Fruit fly (Drosophila melanogaster) whole organism, prepupa: ENCODE data around the gene CG42764.

Experiments used
- Blimp-1 ChIP-seq: fragments of 200-800 bp; sonication (Bioruptor generic); optimal IDR thresholded peaks from 3 replicates; lab custom pipeline; 2017; ENCODE audit warnings: missing biosample characterization, missing genetic modification characterization, mild to moderate bottlenecking, moderate library complexity, missing genetic modification reagents
- CG10631 ChIP-seq: fragments of 200-800 bp; sonication (Bioruptor generic); optimal IDR thresholded peaks from 2 replicates; lab custom pipeline; 2016; ENCODE audit warnings: missing biosample characterization, missing genetic modification characterization
- CG10669 ChIP-seq: fragments of 200-800 bp; sonication (Bioruptor generic); optimal IDR thresholded peaks from 3 replicates; lab custom pipeline; 2018; ENCODE audit warnings: missing biosample characterization, mild to moderate bottlenecking, missing genetic modification characterization, moderate library complexity
- CG11294 ChIP-seq: fragments of 200-800 bp; sonication (Bioruptor generic); IDR thresholded peaks from 2 replicates; pipeline ENCODE4 v1.3.6; 2022; ENCODE audit warnings: missing biosample characterization, missing genetic modification characterization
- CG11762 ChIP-seq: fragments of 200-800 bp; sonication (Bioruptor generic); optimal IDR thresholded peaks from 3 replicates; lab custom pipeline; 2016; ENCODE audit warnings: missing biosample characterization, missing genetic modification characterization; ENCODE audit not compliant: insufficient read depth
- CG1621 ChIP-seq: fragments of 200-800 bp; sonication (Bioruptor generic); optimal IDR thresholded peaks from 3 replicates; lab custom pipeline; 2018; ENCODE audit warnings: missing biosample characterization, mild to moderate bottlenecking, missing genetic modification characterization
- CG16779 ChIP-seq: fragments of 200-800 bp; sonication (Bioruptor generic); optimal IDR thresholded peaks from 3 replicates; lab custom pipeline; 2017; ENCODE audit warnings: missing biosample characterization, mild to moderate bottlenecking, missing genetic modification characterization
- CG32006 ChIP-seq: fragments of 200-800 bp; sonication (Bioruptor generic); optimal IDR thresholded peaks from 3 replicates; lab custom pipeline; 2017; ENCODE audit warnings: missing biosample characterization, mild to moderate bottlenecking, missing genetic modification characterization
- CG34406 ChIP-seq: fragments of 200-800 bp; sonication (Bioruptor generic); optimal IDR thresholded peaks from 3 replicates; lab custom pipeline; 2016; ENCODE audit warnings: missing biosample characterization, missing genetic modification characterization
- CG3919 ChIP-seq: fragments of 200-800 bp; sonication (Bioruptor generic); optimal IDR thresholded peaks from 3 replicates; lab custom pipeline; 2016; ENCODE audit warnings: missing biosample characterization, missing genetic modification characterization
- CG6163 ChIP-seq: fragments of 200-800 bp; sonication (Bioruptor generic); IDR thresholded peaks from 3 replicates; pipeline ENCODE4 v1.3.6; 2022; ENCODE audit warnings: missing biosample characterization, missing genetic modification characterization
- CG6792 ChIP-seq: fragments of 200-800 bp; sonication (Bioruptor generic); optimal IDR thresholded peaks from 3 replicates; lab custom pipeline; 2016; ENCODE audit warnings: missing biosample characterization, missing genetic modification characterization
- CG7368 ChIP-seq: fragments of 200-800 bp; sonication (Bioruptor generic); optimal IDR thresholded peaks from 3 replicates; lab custom pipeline; 2016; ENCODE audit warnings: missing biosample characterization, missing genetic modification characterization
- CG8119 ChIP-seq: fragments of 200-800 bp; sonication (Bioruptor generic); IDR thresholded peaks from 3 replicates; pipeline ENCODE4 v1.3.6; 2022; ENCODE audit warnings: missing biosample characterization, missing genetic modification characterization
- CG8319 ChIP-seq: fragments of 200-800 bp; sonication (Bioruptor generic); optimal IDR thresholded peaks from 3 replicates; lab custom pipeline; 2016; ENCODE audit warnings: missing biosample characterization, missing genetic modification characterization
- Eip75B ChIP-seq: fragments of 200-800 bp; sonication (Bioruptor generic); optimal IDR thresholded peaks from 3 replicates; lab custom pipeline; 2016; ENCODE audit warnings: missing biosample characterization, missing genetic modification characterization
- Eip78C ChIP-seq: fragments of 200-800 bp; sonication (Bioruptor generic); peaks from one replicate; lab custom pipeline; 2016; ENCODE audit warnings: missing biosample characterization, missing genetic modification characterization
- Eip93F ChIP-seq: fragments of 200-800 bp; sonication (Bioruptor generic); optimal IDR thresholded peaks from 2 replicates; lab custom pipeline; 2016; ENCODE audit warnings: missing biosample characterization, mild to moderate bottlenecking, missing genetic modification characterization
- Ets21C ChIP-seq: fragments of 200-800 bp; sonication (Bioruptor generic); optimal IDR thresholded peaks from 3 replicates; lab custom pipeline; 2016; ENCODE audit warnings: missing biosample characterization, missing genetic modification characterization
- Ets96B ChIP-seq: fragments of 200-800 bp; optimal IDR thresholded peaks from 2 replicates; lab custom pipeline; 2019; ENCODE audit warnings: missing biosample characterization, mild to moderate bottlenecking, missing genetic modification characterization, moderate library complexity
- Gug ChIP-seq: fragments of 200-800 bp; sonication (Bioruptor generic); IDR thresholded peaks from 2 replicates; pipeline ENCODE4 v1.3.6; 2022; ENCODE audit warnings: missing biosample characterization, missing genetic modification characterization
- Hr38 ChIP-seq: sonication (Bioruptor generic); optimal IDR thresholded peaks from 2 replicates; lab custom pipeline; 2016; ENCODE audit warnings: missing biosample characterization, missing genetic modification characterization
- Hr39 ChIP-seq: fragments of 200-800 bp; sonication (Bioruptor generic); optimal IDR thresholded peaks from 2 replicates; lab custom pipeline; 2016; ENCODE audit warnings: missing biosample characterization, missing genetic modification characterization
- Hr4 ChIP-seq: fragments of 200-800 bp; sonication (Bioruptor generic); optimal IDR thresholded peaks from 3 replicates; lab custom pipeline; 2016; ENCODE audit warnings: missing biosample characterization, missing genetic modification characterization
- Lpt ChIP-seq: fragments of 200-800 bp; sonication (Bioruptor generic); optimal IDR thresholded peaks from 3 replicates; lab custom pipeline; 2016; ENCODE audit warnings: missing biosample characterization, missing genetic modification characterization
- Sox102F ChIP-seq: fragments of 200-800 bp; sonication (Bioruptor generic); optimal IDR thresholded peaks from 2 replicates; lab custom pipeline; 2016; ENCODE audit warnings: missing biosample characterization, mild to moderate bottlenecking, missing genetic modification characterization
- Sox15 ChIP-seq: fragments of 200-800 bp; sonication (Bioruptor generic); optimal IDR thresholded peaks from 3 replicates; lab custom pipeline; 2016; ENCODE audit warnings: missing biosample characterization, missing genetic modification characterization
- achi ChIP-seq: fragments of 200-800 bp; sonication (Bioruptor generic); optimal IDR thresholded peaks from 3 replicates; lab custom pipeline; 2016; ENCODE audit warnings: missing biosample characterization, missing genetic modification characterization
- acj6 ChIP-seq: fragments of 200-800 bp; sonication (Bioruptor generic); optimal IDR thresholded peaks from 3 replicates; lab custom pipeline; 2016; ENCODE audit warnings: missing biosample characterization, missing genetic modification characterization
- cyc ChIP-seq: fragments of 200-800 bp; sonication (Bioruptor generic); optimal IDR thresholded peaks from 3 replicates; lab custom pipeline; 2016; ENCODE audit warnings: missing biosample characterization, missing genetic modification characterization
- dac ChIP-seq: fragments of 200-800 bp; sonication (Bioruptor generic); optimal IDR thresholded peaks from 2 replicates; lab custom pipeline; 2017; ENCODE audit warnings: missing biosample characterization, mild to moderate bottlenecking, missing genetic modification characterization
- esn ChIP-seq: fragments of 200-800 bp; sonication (Bioruptor generic); optimal IDR thresholded peaks from 2 replicates; lab custom pipeline; 2016; ENCODE audit warnings: missing biosample characterization, mild to moderate bottlenecking, missing genetic modification characterization, moderate library complexity
- fkh ChIP-seq: fragments of 200-800 bp; sonication (Bioruptor generic); optimal IDR thresholded peaks from 3 replicates; lab custom pipeline; 2017; ENCODE audit warnings: missing biosample characterization, mild to moderate bottlenecking, missing genetic modification characterization, moderate library complexity
- net ChIP-seq: fragments of 200-800 bp; sonication (Bioruptor generic); optimal IDR thresholded peaks from 3 replicates; lab custom pipeline; 2016; ENCODE audit warnings: missing biosample characterization, missing genetic modification characterization
- pdm3 ChIP-seq: fragments of 200-800 bp; sonication (Bioruptor generic); optimal IDR thresholded peaks from 3 replicates; lab custom pipeline; 2016; ENCODE audit warnings: missing biosample characterization, missing genetic modification characterization
- salr ChIP-seq, 2 experiments: fragments of 200-800 bp; sonication (Bioruptor generic); optimal IDR thresholded peaks; 3 replicates each; lab custom pipeline; 2016 to 2018; ENCODE audit warnings: missing biosample characterization in 2 of 2, missing genetic modification characterization in 2 of 2, mild to moderate bottlenecking in 1 of 2
- topi ChIP-seq: fragments of 200-800 bp; sonication (Bioruptor generic); optimal IDR thresholded peaks from 3 replicates; lab custom pipeline; 2016; ENCODE audit warnings: missing biosample characterization, missing genetic modification characterization
- vri ChIP-seq: fragments of 200-800 bp; sonication (Bioruptor generic); optimal IDR thresholded peaks from 3 replicates; lab custom pipeline; 2016; ENCODE audit warnings: missing biosample characterization, mild to moderate bottlenecking, missing genetic modification characterization

Gene CG42764

dm6 chr3L:20470991-20471498 lies 5.2 kb upstream of the CG42764 start (continued):
- no peak for TF ChIP-seq Sox102F (GFP tag; lab: Kevin White, UChicago)
- TF ChIP-seq Hr38 (GFP tag; lab: Kevin White, UChicago): no peak
- TF ChIP-seq CG6163: peak; percentile 81
- peak; percentile 48 for TF ChIP-seq Gug (GFP tag; lab: Robert Waterston, UW)
- no peak for TF ChIP-seq fkh (GFP tag; lab: Kevin White, UChicago)
- TF ChIP-seq Eip78C (GFP tag; lab: Kevin White, UChicago): peak; percentile 75
- TF ChIP-seq topi (GFP tag; lab: Kevin White, UChicago): no peak
- peak; percentile 12 for TF ChIP-seq dac
- no peak for TF ChIP-seq CG10631 (GFP tag; lab: Kevin White, UChicago)
- no peak for TF ChIP-seq cyc
- TF ChIP-seq Ets21C: no peak
- TF ChIP-seq Ets96B (tag; lab: Kevin White, UChicago): no peak
- TF ChIP-seq CG16779 (tag; lab: Kevin White, UChicago): no peak
- TF ChIP-seq pdm3 (GFP tag; lab: Kevin White, UChicago): no peak
- TF ChIP-seq Blimp-1 (GFP tag; lab: Kevin White, UChicago): no peak
- peak; percentile 68 for TF ChIP-seq CG32006 (GFP tag; lab: Kevin White, UChicago)
- TF ChIP-seq CG11294 (GFP tag; lab: Robert Waterston, UW): peak; percentile 49; the same call in 1 of the 2 replicates
- TF ChIP-seq salr (GFP tag; optimal IDR thresholded peaks at IDR 0.05; lab: Kevin White, UChicago): peak in 1 of 2 experiments; percentile 42
- TF ChIP-seq CG11762 (GFP tag; lab: Kevin White, UChicago): no peak
- no peak for TF ChIP-seq CG1621 (tag; lab: Kevin White, UChicago)
- peak; percentile 1 for TF ChIP-seq Lpt (GFP tag; lab: Kevin White, UChicago)
- peak; percentile 47 for TF ChIP-seq net (GFP tag; lab: Kevin White, UChicago)
- TF ChIP-seq acj6 (GFP tag; lab: Kevin White, UChicago): peak; percentile 8
- TF ChIP-seq CG3919 (GFP tag; lab: Kevin White, UChicago): peak; percentile 47
- no peak for TF ChIP-seq esn (GFP tag; lab: Kevin White, UChicago)
- peak; percentile 49; the same call in 2 of the 3 replicates for TF ChIP-seq CG8119 (GFP tag; lab: Robert Waterston, UW)
- TF ChIP-seq CG8319 (GFP tag; lab: Kevin White, UChicago): no peak
- TF ChIP-seq vri (GFP tag; lab: Kevin White, UChicago): no peak
- no peak for TF ChIP-seq Eip75B
- TF ChIP-seq CG10669 (GFP tag; lab: Kevin White, UChicago): peak; percentile 38
- TF ChIP-seq CG34406: no peak
- no peak for TF ChIP-seq Hr39 (GFP tag; lab: Kevin White, UChicago)
- TF ChIP-seq CG7368: peak; percentile 22
- no peak for TF ChIP-seq Eip93F (GFP tag; lab: Kevin White, UChicago)
- peak; percentile 9 for TF ChIP-seq CG6792 (GFP tag; lab: Kevin White, UChicago)
- TF ChIP-seq Hr4 (GFP tag; lab: Kevin White, UChicago): no peak

dm6 chr3L:20467433-20467832 lies 1.6 kb upstream of the CG42764 start:
- TF ChIP-seq salr (GFP tag; optimal IDR thresholded peaks at IDR 0.05; lab: Kevin White, UChicago) (no peak), Blimp-1 (GFP tag; lab: Kevin White, UChicago) (peak; percentile 49)

dm6 chr3L:20466599-20466998 lies 758 bp upstream of the CG42764 start, which contains the start of gene Tdh:
Gene Tdh (plus strand): TSS chr3L:20466944.
- TF ChIP-seq achi (GFP tag; lab: Kevin White, UChicago) (no peak), CG16779 (tag; lab: Kevin White, UChicago) (no peak), Sox15 (GFP tag; lab: Kevin White, UChicago) (no peak), CG10669 (GFP tag; lab: Kevin White, UChicago) (no peak), Eip75B (no peak)
